Worm (Caenorhabditis elegans) whole organism, mixed stage, embryonic: ENCODE results near the gene Y43F8B.19.

Experiments used
- blmp-1 ChIP-seq: fragments of 150-350 bp; optimal IDR thresholded peaks from 2 replicates; lab custom pipeline; 2014; ENCODE audit warnings: missing biosample characterization, missing genetic modification characterization
- ceh-39 ChIP-seq: fragments of 150-350 bp; optimal IDR thresholded peaks from 2 replicates; lab custom pipeline; 2014; ENCODE audit warnings: missing biosample characterization, missing genetic modification characterization
- ceh-43 ChIP-seq: fragments of 200-800 bp; sonication (Bioruptor generic); optimal IDR thresholded peaks from 2 replicates; lab custom pipeline; 2018; ENCODE audit warnings: mild to moderate bottlenecking, missing genetic modification characterization, moderate library complexity, missing compliant biosample characterization
- elt-1 ChIP-seq: sonication (generic microtip); optimal IDR thresholded peaks from 2 replicates; lab custom pipeline; 2017; ENCODE audit warnings: missing genetic modification characterization, mild to moderate bottlenecking, missing compliant biosample characterization, antibody characterized with exemption, moderate library complexity, borderline replicate concordance; ENCODE audit not compliant: insufficient read depth
- elt-3 ChIP-seq: fragments of 150-350 bp; optimal IDR thresholded peaks from 2 replicates; lab custom pipeline; 2014; ENCODE audit warnings: missing biosample characterization, missing genetic modification characterization
- ham-2 ChIP-seq: fragments of 200-800 bp; sonication (Bioruptor generic); optimal IDR thresholded peaks from 2 replicates; lab custom pipeline; 2018; ENCODE audit warnings: mild to moderate bottlenecking, missing genetic modification characterization, missing compliant biosample characterization
- lin-32 ChIP-seq: fragments of 200-800 bp; sonication (Bioruptor generic); optimal IDR thresholded peaks from 2 replicates; lab custom pipeline; 2018; ENCODE audit warnings: mild to moderate bottlenecking, missing genetic modification characterization, missing compliant biosample characterization
- lsy-2 ChIP-seq: fragments of 150-350 bp; optimal IDR thresholded peaks from 2 replicates; lab custom pipeline; 2014; ENCODE audit warnings: missing biosample characterization, missing genetic modification characterization
- nhr-28 ChIP-seq: fragments of 150-350 bp; optimal IDR thresholded peaks from 2 replicates; lab custom pipeline; 2014; ENCODE audit warnings: missing biosample characterization, missing genetic modification characterization
- unc-120 ChIP-seq: sonication (generic microtip); optimal IDR thresholded peaks from 2 replicates; lab custom pipeline; 2017; ENCODE audit warnings: missing genetic modification characterization, missing compliant biosample characterization; ENCODE audit not compliant: poor library complexity, severe bottlenecking
- unc-39 ChIP-seq: fragments of 150-350 bp; optimal IDR thresholded peaks from 2 replicates; lab custom pipeline; 2014; ENCODE audit warnings: missing biosample characterization, missing genetic modification characterization
- unc-62 ChIP-seq: fragments of 150-350 bp; optimal IDR thresholded peaks from 2 replicates; lab custom pipeline; 2014; ENCODE audit warnings: missing biosample characterization, missing genetic modification reagents, missing genetic modification characterization

DNA sequence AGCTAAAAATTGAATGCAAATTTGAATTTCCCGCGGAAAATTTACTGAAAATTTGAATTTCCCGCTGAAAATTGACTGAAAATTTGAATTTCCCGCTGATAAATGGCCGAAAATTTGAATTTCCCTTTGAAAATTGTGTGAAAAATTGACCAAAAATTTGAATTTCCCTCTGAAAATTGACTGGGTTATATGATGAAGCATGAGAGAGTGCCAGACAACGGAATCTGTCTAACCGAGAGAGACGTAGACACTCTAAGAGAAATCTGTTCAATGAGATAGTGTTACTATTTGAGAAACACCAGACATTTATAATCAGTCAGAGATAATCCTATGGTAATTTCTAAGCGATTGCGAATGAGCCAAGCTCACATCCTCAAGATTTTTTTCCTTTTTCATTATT is 34.8 kb downstream of the Y43F8B.19 start:
- no peak for TF ChIP-seq ceh-39 (tag; lab: Kevin White, UChicago)
- no peak for TF ChIP-seq unc-39 (tag; lab: Kevin White, UChicago)
- no peak for TF ChIP-seq blmp-1
- no peak for TF ChIP-seq elt-1 (tag; lab: Kevin White, UChicago)
- no peak for TF ChIP-seq elt-3 (tag; lab: Kevin White, UChicago)
- no peak for TF ChIP-seq lsy-2
- no peak for TF ChIP-seq unc-62
- TF ChIP-seq lin-32 (GFP tag; lab: Kevin White, UChicago): no peak
- no peak for TF ChIP-seq nhr-28 (tag; lab: Kevin White, UChicago)
- TF ChIP-seq unc-120 (tag; lab: Kevin White, UChicago): no peak
- no peak for TF ChIP-seq ceh-43 (GFP tag; lab: Kevin White, UChicago)
- no peak for TF ChIP-seq ham-2 (GFP tag; lab: Kevin White, UChicago)
